Worm (Caenorhabditis elegans) whole organism, L1 larva: ENCODE results near the gene attf-2.

ENCODE experiments used
- C04F5.9 ChIP-seq: sonication (generic microtip); optimal IDR thresholded peaks from 2 replicates; lab custom pipeline; 2016; ENCODE audit warnings: missing genetic modification characterization, missing compliant biosample characterization
- C16A3.4 ChIP-seq: fragments of 150-350 bp; optimal IDR thresholded peaks from 2 replicates; lab custom pipeline; 2014; ENCODE audit warnings: missing biosample characterization, missing genetic modification characterization
- aha-1 ChIP-seq: fragments of 150-350 bp; optimal IDR thresholded peaks from 2 replicates; lab custom pipeline; 2014; ENCODE audit warnings: missing biosample characterization, missing genetic modification characterization
- alr-1 ChIP-seq: fragments of 200-800 bp; sonication (Bioruptor generic); optimal IDR thresholded peaks from 2 replicates; lab custom pipeline; 2018; ENCODE audit warnings: borderline replicate concordance, mild to moderate bottlenecking, missing genetic modification characterization, missing compliant biosample characterization
- aly-2 ChIP-seq: fragments of 150-350 bp; optimal IDR thresholded peaks from 2 replicates; lab custom pipeline; 2014; ENCODE audit warnings: missing biosample characterization, missing genetic modification characterization
- blmp-1 ChIP-seq: fragments of 150-350 bp; optimal IDR thresholded peaks from 2 replicates; lab custom pipeline; 2014; ENCODE audit warnings: missing biosample characterization, missing genetic modification characterization
- dpl-1 ChIP-seq, 3 experiments: fragments of 150-350 bp in 2 of 3; sonication (generic microtip) in 1 of 3; optimal IDR thresholded peaks; 2 replicates each; lab custom pipeline; 2014 to 2017; ENCODE audit warnings: missing biosample characterization in 3 of 3, missing genetic modification characterization in 3 of 3, missing genetic modification reagents in 3 of 3
- dsc-1 ChIP-seq: sonication (generic microtip); optimal IDR thresholded peaks from 2 replicates; lab custom pipeline; 2016; ENCODE audit warnings: mild to moderate bottlenecking, missing genetic modification characterization, missing compliant biosample characterization
- efl-1 ChIP-seq, 4 experiments: fragments of 150-350 bp; optimal IDR thresholded peaks in 3 of 4; peaks in 1 of 4; 1 replicate in 1 of 4; 2 replicates in 3 of 4; lab custom pipeline; 2014; ENCODE audit warnings: missing biosample characterization in 2 of 4, missing genetic modification characterization in 2 of 4, missing genetic modification reagents in 2 of 4
- efl-3 ChIP-seq: fragments of 200-800 bp; sonication (Bioruptor generic); optimal IDR thresholded peaks from 2 replicates; lab custom pipeline; 2018; ENCODE audit warnings: mild to moderate bottlenecking, missing genetic modification characterization, missing compliant biosample characterization
- elt-3 ChIP-seq, 6 experiments: fragments of 150-350 bp in 1 of 6; sonication (generic microtip); optimal IDR thresholded peaks; 2 replicates each; lab custom pipeline; 2017 to 2018; ENCODE audit warnings: missing biosample characterization in 6 of 6, missing genetic modification characterization in 6 of 6, inconsistent platforms in 1 of 6
- fkh-10 ChIP-seq: sonication (generic microtip); optimal IDR thresholded peaks from 2 replicates; lab custom pipeline; 2017; ENCODE audit warnings: missing biosample characterization, missing genetic modification reagents, missing genetic modification characterization
- fkh-8 ChIP-seq: sonication (generic microtip); optimal IDR thresholded peaks from 2 replicates; lab custom pipeline; 2016; ENCODE audit warnings: mild to moderate bottlenecking, missing genetic modification characterization, missing compliant biosample characterization
- grh-1 ChIP-seq: fragments of 200-800 bp; sonication (Bioruptor generic); IDR thresholded peaks from 2 replicates; pipeline ENCODE4 v1.3.6; 2022; ENCODE audit warnings: missing genetic modification reagents, missing genetic modification characterization, missing compliant biosample characterization
- hlh-4 ChIP-seq: sonication (generic microtip); optimal IDR thresholded peaks from 2 replicates; lab custom pipeline; 2016; ENCODE audit warnings: mild to moderate bottlenecking, missing genetic modification characterization, missing compliant biosample characterization
- isw-1 ChIP-seq: fragments of 200-800 bp; sonication (Bioruptor generic); IDR thresholded peaks from 2 replicates; pipeline ENCODE4 v1.3.6; 2022; ENCODE audit warnings: missing genetic modification characterization, missing compliant biosample characterization
- lin-15B ChIP-seq: fragments of 150-350 bp; sonication (generic microtip); optimal IDR thresholded peaks from 3 replicates; lab custom pipeline; 2014; ENCODE audit warnings: missing biosample characterization, missing genetic modification characterization
- lin-35 ChIP-seq, 2 experiments: fragments of 150-350 bp; optimal IDR thresholded peaks; 2 replicates each; lab custom pipeline; 2014; ENCODE audit warnings: missing biosample characterization in 2 of 2, missing genetic modification characterization in 2 of 2, missing genetic modification reagents in 2 of 2
- lin-39 ChIP-seq: fragments of 150-350 bp; optimal IDR thresholded peaks from 2 replicates; lab custom pipeline; 2014; ENCODE audit warnings: missing biosample characterization, missing genetic modification reagents, missing genetic modification characterization
- lir-3 ChIP-seq: sonication (generic microtip); optimal IDR thresholded peaks from 2 replicates; lab custom pipeline; 2016; ENCODE audit warnings: mild to moderate bottlenecking, missing genetic modification characterization, moderate library complexity, missing compliant biosample characterization; ENCODE audit not compliant: poor library complexity
- lsy-2 ChIP-seq, 2 experiments: fragments of 150-350 bp; optimal IDR thresholded peaks; 2 replicates each; lab custom pipeline; 2014; ENCODE audit warnings: missing biosample characterization in 2 of 2, missing genetic modification characterization in 2 of 2
- mdl-1 ChIP-seq, 2 experiments: fragments of 150-350 bp; optimal IDR thresholded peaks; 2 replicates each; lab custom pipeline; 2014 to 2017; ENCODE audit warnings: missing biosample characterization in 2 of 2, missing genetic modification characterization in 2 of 2, inconsistent platforms in 1 of 2
- mep-1 ChIP-seq: fragments of 150-350 bp; optimal IDR thresholded peaks from 2 replicates; lab custom pipeline; 2014; ENCODE audit warnings: missing biosample characterization, missing genetic modification characterization
- nhr-12 ChIP-seq: sonication (generic microtip); optimal IDR thresholded peaks from 2 replicates; lab custom pipeline; 2017; ENCODE audit warnings: missing biosample characterization, missing genetic modification characterization
- nhr-20 ChIP-seq: sonication (generic microtip); optimal IDR thresholded peaks from 2 replicates; lab custom pipeline; 2016; ENCODE audit warnings: mild to moderate bottlenecking, missing genetic modification characterization, missing compliant biosample characterization
- nhr-47 ChIP-seq: sonication (generic microtip); optimal IDR thresholded peaks from 2 replicates; lab custom pipeline; 2016; ENCODE audit warnings: mild to moderate bottlenecking, missing genetic modification characterization, moderate library complexity, missing compliant biosample characterization
- nhr-71 ChIP-seq: sonication (generic microtip); optimal IDR thresholded peaks from 2 replicates; lab custom pipeline; 2016; ENCODE audit warnings: mild to moderate bottlenecking, missing genetic modification characterization, moderate library complexity, missing compliant biosample characterization
- nhr-90 ChIP-seq: sonication (generic microtip); optimal IDR thresholded peaks from 2 replicates; lab custom pipeline; 2016; ENCODE audit warnings: mild to moderate bottlenecking, missing genetic modification characterization, missing compliant biosample characterization; ENCODE audit not compliant: poor library complexity
- pag-3 ChIP-seq: sonication (generic microtip); optimal IDR thresholded peaks from 2 replicates; lab custom pipeline; 2017; ENCODE audit warnings: missing genetic modification characterization, mild to moderate bottlenecking, missing compliant biosample characterization, antibody characterized with exemption, borderline replicate concordance; ENCODE audit not compliant: insufficient read depth
- pax-3 ChIP-seq: fragments of 200-800 bp; sonication (Bioruptor generic); optimal IDR thresholded peaks from 2 replicates; lab custom pipeline; 2018; ENCODE audit warnings: mild to moderate bottlenecking, missing genetic modification characterization, moderate library complexity, missing compliant biosample characterization
- pqm-1 ChIP-seq: sonication (generic microtip); optimal IDR thresholded peaks from 3 replicates; lab custom pipeline; 2017; ENCODE audit warnings: missing biosample characterization, missing genetic modification characterization
- rnt-1 ChIP-seq: sonication (generic microtip); optimal IDR thresholded peaks from 2 replicates; lab custom pipeline; 2016; ENCODE audit warnings: mild to moderate bottlenecking, missing genetic modification characterization, moderate library complexity, missing compliant biosample characterization
- skn-1 ChIP-seq: fragments of 150-350 bp; optimal IDR thresholded peaks from 2 replicates; lab custom pipeline; 2014; ENCODE audit warnings: missing biosample characterization, missing genetic modification characterization
- snpc-4 ChIP-seq: fragments of 150-350 bp; optimal IDR thresholded peaks from 2 replicates; lab custom pipeline; 2014; ENCODE audit warnings: missing biosample characterization, missing genetic modification characterization
- snu-23 ChIP-seq: sonication (generic microtip); optimal IDR thresholded peaks from 2 replicates; lab custom pipeline; 2016; ENCODE audit warnings: missing genetic modification characterization, missing compliant biosample characterization
- sup-37 ChIP-seq: fragments of 200-800 bp; sonication (Bioruptor generic); optimal IDR thresholded peaks from 2 replicates; lab custom pipeline; 2018; ENCODE audit warnings: mild to moderate bottlenecking, missing genetic modification characterization, missing compliant biosample characterization
- swsn-7 ChIP-seq: sonication (generic microtip); optimal IDR thresholded peaks from 2 replicates; lab custom pipeline; 2016; ENCODE audit warnings: missing genetic modification characterization, missing compliant biosample characterization
- tbx-2 ChIP-seq: sonication (generic microtip); optimal IDR thresholded peaks from 2 replicates; lab custom pipeline; 2016; ENCODE audit warnings: missing genetic modification characterization, missing compliant biosample characterization
- unc-130 ChIP-seq: fragments of 150-350 bp; optimal IDR thresholded peaks from 2 replicates; lab custom pipeline; 2017; ENCODE audit warnings: missing biosample characterization, missing genetic modification characterization, inconsistent platforms
- unc-62 ChIP-seq: fragments of 150-350 bp; optimal IDR thresholded peaks from 2 replicates; lab custom pipeline; 2014; ENCODE audit warnings: missing biosample characterization, missing genetic modification reagents, missing genetic modification characterization
- unc-86 ChIP-seq: sonication (generic microtip); optimal IDR thresholded peaks from 2 replicates; lab custom pipeline; 2016; ENCODE audit warnings: missing genetic modification characterization, missing compliant biosample characterization
- xbp-1 ChIP-seq: sonication (generic microtip); optimal IDR thresholded peaks from 2 replicates; lab custom pipeline; 2016; ENCODE audit warnings: missing genetic modification characterization, missing compliant biosample characterization
- ztf-11 ChIP-seq, 2 experiments: sonication (generic microtip); optimal IDR thresholded peaks; 2 replicates each; lab custom pipeline; 2016 to 2017; ENCODE audit warnings: missing genetic modification characterization in 2 of 2, missing biosample characterization in 1 of 2, missing compliant biosample characterization in 1 of 2

attf-2 gene

ce11 chrV:7237094-7237132 is 41.0 kb upstream of the attf-2 start, which contains the start of gene hpo-9 (continued):
- no peak for TF ChIP-seq sup-37 (GFP tag; lab: Kevin White, UChicago)
- no peak for TF ChIP-seq dsc-1 (tag; lab: Kevin White, UChicago)
- TF ChIP-seq, all 84 proteins: peak for 0

ce11 chrV:7236694-7237093 is 40.8 kb upstream of the attf-2 start:
- TF ChIP-seq mep-1 (tag; lab: Kevin White, UChicago) (no peak), efl-1 (optimal IDR thresholded peaks at IDR 0.05; lab: Kevin White, UChicago) (no peak), efl-1 (GFP tag; optimal IDR thresholded peaks at IDR 0.05 in 1 of 2; lab: Kevin White, UChicago) (peak in 1 of 2 experiments; percentile 93), sup-37 (GFP tag; lab: Kevin White, UChicago) (no peak)
- TF ChIP-seq, all 84 proteins: peak for 1

- TF ChIP-seq nhr-71 (tag; lab: Kevin White, UChicago) (no peak), C16A3.4 (tag; lab: Kevin White, UChicago) (no peak), aha-1 (tag; lab: Kevin White, UChicago) (no peak), aly-2 (no peak), fkh-8 (tag; lab: Kevin White, UChicago) (no peak), pag-3 (no peak), lin-35 (GFP tag; optimal IDR thresholded peaks at IDR 0.05; lab: Kevin White, UChicago) (no peak)
These were observed 38.8 kb upstream of the attf-2 start, which contains the start of gene C05C8.5 for ce11 chrV:7234726-7235125. TSS of gene C05C8.5 (minus strand) at chrV:7234826.

ce11 chrV:7231524-7231923 is 35.6 kb upstream of the attf-2 start:
- no peak for TF ChIP-seq unc-62 (GFP tag; lab: Kevin White, UChicago)
- TF ChIP-seq nhr-90: no peak
- no peak for TF ChIP-seq dpl-1 (GFP tag; optimal IDR thresholded peaks at IDR 0.05; lab: Kevin White, UChicago)
- no peak for TF ChIP-seq mep-1 (tag; lab: Kevin White, UChicago)
- TF ChIP-seq C04F5.9 (tag; lab: Kevin White, UChicago): no peak

ce11 chrV:7230847-7231246 is 34.9 kb upstream of the attf-2 start, which contains the start of the genes gei-6 and krr-1:
TSS of gene gei-6 (minus strand) at chrV:7230848.
TSS of gene krr-1 (plus strand) at chrV:7231190.
- TF ChIP-seq skn-1 (peak; percentile 63), nhr-47 (tag; lab: Kevin White, UChicago) (peak; percentile 53), snpc-4 (tag; lab: Kevin White, UChicago) (peak; percentile 22), nhr-12 (tag; lab: Kevin White, UChicago) (no peak), elt-3 (tag; optimal IDR thresholded peaks at IDR 0.05; lab: Kevin White, UChicago) (peak in 1 of 6 experiments; percentile 57), blmp-1 (tag; lab: Kevin White, UChicago) (peak; percentile 8), pax-3 (tag; lab: Kevin White, UChicago) (no peak), mep-1 (tag; lab: Kevin White, UChicago) (peak; percentile 50), mdl-1 (tag; optimal IDR thresholded peaks at IDR 0.05; lab: Kevin White, UChicago) (peak in 1 of 2 experiments; percentile 18), lin-39 (tag; lab: Kevin White, UChicago) (peak; percentile 18), ztf-11 (tag; optimal IDR thresholded peaks at IDR 0.05; lab: Kevin White, UChicago) (peak in 1 of 2 experiments; percentile 5), hlh-4 (no peak), efl-1 (optimal IDR thresholded peaks at IDR 0.05; lab: Kevin White, UChicago) (peak; percentile 57 to 61), efl-1 (GFP tag; optimal IDR thresholded peaks at IDR 0.05 in 1 of 2; lab: Kevin White, UChicago) (peak; percentile 59 to 96), unc-62 (GFP tag; lab: Kevin White, UChicago) (no peak), dsc-1 (tag; lab: Kevin White, UChicago) (peak; percentile 36), aha-1 (tag; lab: Kevin White, UChicago) (no peak), lir-3 (tag; lab: Kevin White, UChicago) (peak; percentile 14), xbp-1 (peak; percentile 43), alr-1 (tag; lab: Kevin White, UChicago) (no peak), isw-1 (GFP tag; lab: Robert Waterston, UW) (no peak), pqm-1 (no peak), nhr-71 (tag; lab: Kevin White, UChicago) (peak; percentile 60), unc-86 (tag; lab: Kevin White, UChicago) (peak; percentile 7), grh-1 (no peak), swsn-7 (peak; percentile 49), tbx-2 (peak; percentile 49), lsy-2 (tag; optimal IDR thresholded peaks at IDR 0.05; lab: Kevin White, UChicago) (peak; percentile 32 to 37), nhr-90 (peak; percentile 24), fkh-10 (GFP tag; lab: Kevin White, UChicago) (no peak), nhr-20 (tag; lab: Kevin White, UChicago) (peak; percentile 42), snu-23 (GFP tag; lab: Kevin White, UChicago) (peak; percentile 60), unc-130 (tag; lab: Kevin White, UChicago) (peak; percentile 77), rnt-1 (tag; lab: Kevin White, UChicago) (peak; percentile 64), lin-15B (tag; lab: Kevin White, UChicago) (peak; percentile 60), efl-3 (GFP tag; lab: Kevin White, UChicago) (no peak), C16A3.4 (tag; lab: Kevin White, UChicago) (peak; percentile 59)
